Worm (Caenorhabditis elegans) whole organism, L1 larva: ENCODE data around the gene C05D12.7.

Experiments
- C04F5.9 ChIP-seq: sonication (generic microtip); optimal IDR thresholded peaks from 2 replicates; lab custom pipeline; 2016; ENCODE audit warnings: missing genetic modification characterization, missing compliant biosample characterization
- C16A3.4 ChIP-seq: fragments of 150-350 bp; optimal IDR thresholded peaks from 2 replicates; lab custom pipeline; 2014; ENCODE audit warnings: missing biosample characterization, missing genetic modification characterization
- C34B4.2 ChIP-seq: sonication (generic microtip); optimal IDR thresholded peaks from 2 replicates; lab custom pipeline; 2017; ENCODE audit warnings: mild to moderate bottlenecking, missing genetic modification characterization, missing compliant biosample characterization
- aha-1 ChIP-seq: fragments of 150-350 bp; optimal IDR thresholded peaks from 2 replicates; lab custom pipeline; 2014; ENCODE audit warnings: missing biosample characterization, missing genetic modification characterization
- alr-1 ChIP-seq: fragments of 200-800 bp; sonication (Bioruptor generic); optimal IDR thresholded peaks from 2 replicates; lab custom pipeline; 2018; ENCODE audit warnings: borderline replicate concordance, mild to moderate bottlenecking, missing genetic modification characterization, missing compliant biosample characterization
- aly-2 ChIP-seq: fragments of 150-350 bp; optimal IDR thresholded peaks from 2 replicates; lab custom pipeline; 2014; ENCODE audit warnings: missing biosample characterization, missing genetic modification characterization
- blmp-1 ChIP-seq: fragments of 150-350 bp; optimal IDR thresholded peaks from 2 replicates; lab custom pipeline; 2014; ENCODE audit warnings: missing biosample characterization, missing genetic modification characterization
- ceh-8 ChIP-seq: fragments of 200-800 bp; sonication (Bioruptor generic); optimal IDR thresholded peaks from 2 replicates; lab custom pipeline; 2018; ENCODE audit warnings: mild to moderate bottlenecking, missing genetic modification characterization, moderate library complexity, missing compliant biosample characterization
- ceh-82 ChIP-seq, 3 experiments: fragments of 150-350 bp in 1 of 3; sonication (generic microtip) in 2 of 3; optimal IDR thresholded peaks; 2 replicates each; lab custom pipeline; 2014 to 2017; ENCODE audit warnings: missing biosample characterization in 3 of 3, missing genetic modification characterization in 3 of 3
- ceh-90 ChIP-seq: sonication (generic microtip); optimal IDR thresholded peaks from 2 replicates; lab custom pipeline; 2016; ENCODE audit warnings: missing genetic modification characterization, missing compliant biosample characterization
- ces-1 ChIP-seq: fragments of 150-350 bp; optimal IDR thresholded peaks from 2 replicates; lab custom pipeline; 2014; ENCODE audit warnings: missing biosample characterization, missing genetic modification reagents, missing genetic modification characterization
- dsc-1 ChIP-seq: sonication (generic microtip); optimal IDR thresholded peaks from 2 replicates; lab custom pipeline; 2016; ENCODE audit warnings: mild to moderate bottlenecking, missing genetic modification characterization, missing compliant biosample characterization
- elt-2 ChIP-seq: sonication (generic microtip); optimal IDR thresholded peaks from 2 replicates; lab custom pipeline; 2016; ENCODE audit warnings: missing genetic modification characterization, mild to moderate bottlenecking, inconsistent platforms, missing compliant biosample characterization, missing genetic modification reagents
- elt-3 ChIP-seq, 6 experiments: fragments of 150-350 bp in 1 of 6; sonication (generic microtip); optimal IDR thresholded peaks; 2 replicates each; lab custom pipeline; 2017 to 2018; ENCODE audit warnings: missing biosample characterization in 6 of 6, missing genetic modification characterization in 6 of 6, inconsistent platforms in 1 of 6
- ets-5 ChIP-seq: fragments of 200-800 bp; sonication (Bioruptor generic); IDR thresholded peaks from 2 replicates; pipeline ENCODE4 v1.3.6; 2022; ENCODE audit warnings: missing genetic modification characterization, missing compliant biosample characterization
- fkh-10 ChIP-seq: sonication (generic microtip); optimal IDR thresholded peaks from 2 replicates; lab custom pipeline; 2017; ENCODE audit warnings: missing biosample characterization, missing genetic modification reagents, missing genetic modification characterization
- fkh-4 ChIP-seq: sonication (generic microtip); optimal IDR thresholded peaks from 2 replicates; lab custom pipeline; 2016; ENCODE audit warnings: missing compliant biosample characterization, missing genetic modification characterization, borderline replicate concordance
- fkh-8 ChIP-seq: sonication (generic microtip); optimal IDR thresholded peaks from 2 replicates; lab custom pipeline; 2016; ENCODE audit warnings: mild to moderate bottlenecking, missing genetic modification characterization, missing compliant biosample characterization
- fos-1 ChIP-seq: fragments of 150-350 bp; optimal IDR thresholded peaks from 2 replicates; lab custom pipeline; 2014; ENCODE audit warnings: missing biosample characterization, missing genetic modification characterization
- hlh-17 ChIP-seq: fragments of 200-800 bp; sonication (Bioruptor generic); optimal IDR thresholded peaks from 2 replicates; lab custom pipeline; 2018; ENCODE audit warnings: missing genetic modification characterization, mild to moderate bottlenecking, missing compliant biosample characterization, moderate library complexity, borderline replicate concordance
- hlh-4 ChIP-seq: sonication (generic microtip); optimal IDR thresholded peaks from 2 replicates; lab custom pipeline; 2016; ENCODE audit warnings: mild to moderate bottlenecking, missing genetic modification characterization, missing compliant biosample characterization
- hpl-2 ChIP-seq: fragments of 150-350 bp; optimal IDR thresholded peaks from 2 replicates; lab custom pipeline; 2014; ENCODE audit warnings: missing biosample characterization, missing genetic modification reagents, missing genetic modification characterization
- isw-1 ChIP-seq: fragments of 200-800 bp; sonication (Bioruptor generic); IDR thresholded peaks from 2 replicates; pipeline ENCODE4 v1.3.6; 2022; ENCODE audit warnings: missing genetic modification characterization, missing compliant biosample characterization
- jun-1 ChIP-seq: fragments of 150-350 bp; optimal IDR thresholded peaks from 2 replicates; lab custom pipeline; 2014; ENCODE audit warnings: missing biosample characterization, missing genetic modification reagents, missing genetic modification characterization
- lin-35 ChIP-seq, 2 experiments: fragments of 150-350 bp; optimal IDR thresholded peaks; 2 replicates each; lab custom pipeline; 2014; ENCODE audit warnings: missing biosample characterization in 2 of 2, missing genetic modification characterization in 2 of 2, missing genetic modification reagents in 2 of 2
- lin-39 ChIP-seq: fragments of 150-350 bp; optimal IDR thresholded peaks from 2 replicates; lab custom pipeline; 2014; ENCODE audit warnings: missing biosample characterization, missing genetic modification reagents, missing genetic modification characterization
- lsy-2 ChIP-seq, 2 experiments: fragments of 150-350 bp; optimal IDR thresholded peaks; 2 replicates each; lab custom pipeline; 2014; ENCODE audit warnings: missing biosample characterization in 2 of 2, missing genetic modification characterization in 2 of 2
- mdl-1 ChIP-seq, 2 experiments: fragments of 150-350 bp; optimal IDR thresholded peaks; 2 replicates each; lab custom pipeline; 2014 to 2017; ENCODE audit warnings: missing biosample characterization in 2 of 2, missing genetic modification characterization in 2 of 2, inconsistent platforms in 1 of 2
- mef-2 ChIP-seq: fragments of 150-350 bp; optimal IDR thresholded peaks from 2 replicates; lab custom pipeline; 2014; ENCODE audit warnings: missing biosample characterization, missing genetic modification characterization
- mep-1 ChIP-seq: fragments of 150-350 bp; optimal IDR thresholded peaks from 2 replicates; lab custom pipeline; 2014; ENCODE audit warnings: missing biosample characterization, missing genetic modification characterization
- nhr-11 ChIP-seq: fragments of 150-350 bp; optimal IDR thresholded peaks from 2 replicates; lab custom pipeline; 2014; ENCODE audit warnings: missing biosample characterization, missing genetic modification characterization
- nhr-12 ChIP-seq: sonication (generic microtip); optimal IDR thresholded peaks from 2 replicates; lab custom pipeline; 2017; ENCODE audit warnings: missing biosample characterization, missing genetic modification characterization
- nhr-20 ChIP-seq: sonication (generic microtip); optimal IDR thresholded peaks from 2 replicates; lab custom pipeline; 2016; ENCODE audit warnings: mild to moderate bottlenecking, missing genetic modification characterization, missing compliant biosample characterization
- nhr-237 ChIP-seq: fragments of 150-350 bp; optimal IDR thresholded peaks from 2 replicates; lab custom pipeline; 2014; ENCODE audit warnings: missing biosample characterization, missing genetic modification characterization
- nhr-47 ChIP-seq: sonication (generic microtip); optimal IDR thresholded peaks from 2 replicates; lab custom pipeline; 2016; ENCODE audit warnings: mild to moderate bottlenecking, missing genetic modification characterization, moderate library complexity, missing compliant biosample characterization
- nhr-76 ChIP-seq: sonication (generic microtip); optimal IDR thresholded peaks from 2 replicates; lab custom pipeline; 2017; ENCODE audit warnings: missing biosample characterization, missing genetic modification characterization
- nhr-77 ChIP-seq: fragments of 150-350 bp; optimal IDR thresholded peaks from 2 replicates; lab custom pipeline; 2014; ENCODE audit warnings: missing biosample characterization, missing genetic modification characterization
- nhr-85 ChIP-seq: sonication (generic microtip); peaks from one replicate; lab custom pipeline; 2016; ENCODE audit warnings: missing genetic modification characterization, inconsistent platforms, missing compliant biosample characterization
- pqm-1 ChIP-seq: sonication (generic microtip); optimal IDR thresholded peaks from 3 replicates; lab custom pipeline; 2017; ENCODE audit warnings: missing biosample characterization, missing genetic modification characterization
- skn-1 ChIP-seq: fragments of 150-350 bp; optimal IDR thresholded peaks from 2 replicates; lab custom pipeline; 2014; ENCODE audit warnings: missing biosample characterization, missing genetic modification characterization
- snpc-4 ChIP-seq: fragments of 150-350 bp; optimal IDR thresholded peaks from 2 replicates; lab custom pipeline; 2014; ENCODE audit warnings: missing biosample characterization, missing genetic modification characterization
- snu-23 ChIP-seq: sonication (generic microtip); optimal IDR thresholded peaks from 2 replicates; lab custom pipeline; 2016; ENCODE audit warnings: missing genetic modification characterization, missing compliant biosample characterization
- tlp-1 ChIP-seq: fragments of 150-350 bp; optimal IDR thresholded peaks from 2 replicates; lab custom pipeline; 2014; ENCODE audit warnings: missing biosample characterization, missing genetic modification characterization
- unc-130 ChIP-seq: fragments of 150-350 bp; optimal IDR thresholded peaks from 2 replicates; lab custom pipeline; 2017; ENCODE audit warnings: missing biosample characterization, missing genetic modification characterization, inconsistent platforms
- unc-30 ChIP-seq: sonication (generic microtip); optimal IDR thresholded peaks from 2 replicates; lab custom pipeline; 2017; ENCODE audit warnings: missing biosample characterization, missing genetic modification characterization
- unc-62 ChIP-seq: fragments of 150-350 bp; optimal IDR thresholded peaks from 2 replicates; lab custom pipeline; 2014; ENCODE audit warnings: missing biosample characterization, missing genetic modification reagents, missing genetic modification characterization
- unc-86 ChIP-seq: sonication (generic microtip); optimal IDR thresholded peaks from 2 replicates; lab custom pipeline; 2016; ENCODE audit warnings: missing genetic modification characterization, missing compliant biosample characterization
- vab-15 ChIP-seq: sonication (generic microtip); optimal IDR thresholded peaks from 2 replicates; lab custom pipeline; 2017; ENCODE audit warnings: missing genotype, mild to moderate bottlenecking, missing genetic modification characterization, missing compliant biosample characterization
- xbp-1 ChIP-seq: sonication (generic microtip); optimal IDR thresholded peaks from 2 replicates; lab custom pipeline; 2016; ENCODE audit warnings: missing genetic modification characterization, missing compliant biosample characterization
- zag-1 ChIP-seq: fragments of 150-350 bp; optimal IDR thresholded peaks from 2 replicates; lab custom pipeline; 2014; ENCODE audit warnings: missing biosample characterization, missing genetic modification characterization
- ztf-4 ChIP-seq: fragments of 150-350 bp; optimal IDR thresholded peaks from 2 replicates; lab custom pipeline; 2014; ENCODE audit warnings: missing biosample characterization, missing genetic modification characterization

Gene C05D12.7

ce11 chrII:11452498-11453005 is 42.7 kb downstream of the C05D12.7 start, which contains the start of gene rsp-2:
Gene rsp-2, minus strand, starts transcription at chrII:11452955.
- TF ChIP-seq ceh-90 (tag; lab: Kevin White, UChicago) (no peak), aha-1 (tag; lab: Kevin White, UChicago) (no peak), pqm-1 (tag; lab: Kevin White, UChicago) (no peak), snu-23 (GFP tag; lab: Kevin White, UChicago) (no peak), nhr-237 (tag; lab: Kevin White, UChicago) (no peak), fkh-10 (GFP tag; lab: Kevin White, UChicago) (no peak), unc-30 (tag; lab: Kevin White, UChicago) (no peak), zag-1 (tag; lab: Kevin White, UChicago) (no peak), mef-2 (tag; lab: Kevin White, UChicago) (no peak), unc-62 (GFP tag; lab: Kevin White, UChicago) (no peak), tlp-1 (tag; lab: Kevin White, UChicago) (no peak), unc-130 (tag; lab: Kevin White, UChicago) (no peak)

- TF ChIP-seq ztf-4 (tag; lab: Kevin White, UChicago), result peak; percentile 84
- peak; percentile 89 for TF ChIP-seq dsc-1 (tag; lab: Kevin White, UChicago)
- peak; percentile 67 for TF ChIP-seq vab-15 (tag; lab: Kevin White, UChicago)
- peak; percentile 87 for TF ChIP-seq isw-1 (GFP tag; lab: Robert Waterston, UW)
- TF ChIP-seq lsy-2 (tag; optimal IDR thresholded peaks at IDR 0.05; lab: Kevin White, UChicago), result peak; percentile 91 to 94
- peak; percentile 27 for TF ChIP-seq blmp-1
- no peak for TF ChIP-seq nhr-76 (tag; lab: Kevin White, UChicago)
- TF ChIP-seq aha-1 (tag; lab: Kevin White, UChicago), result peak; percentile 17
- peak; percentile 80 for TF ChIP-seq hpl-2
- no peak for TF ChIP-seq C34B4.2 (tag; lab: Kevin White, UChicago)
- TF ChIP-seq C04F5.9, result peak; percentile 82
- TF ChIP-seq elt-2 (tag; lab: Kevin White, UChicago), result peak; percentile 76
- TF ChIP-seq ces-1, result no peak
- TF ChIP-seq fkh-4 (tag; lab: Kevin White, UChicago), result peak; percentile 29
- peak; percentile 95 for TF ChIP-seq C16A3.4
- peak; percentile 83 for TF ChIP-seq skn-1 (tag; lab: Kevin White, UChicago)
- TF ChIP-seq hlh-4 (tag; lab: Kevin White, UChicago), result no peak
- peak; percentile 91 for TF ChIP-seq jun-1 (tag; lab: Kevin White, UChicago)
- TF ChIP-seq nhr-11 (tag; lab: Kevin White, UChicago), result peak; percentile 46
- peak in 1 of 2 experiments; percentile 85 for TF ChIP-seq mdl-1 (tag; optimal IDR thresholded peaks at IDR 0.05; lab: Kevin White, UChicago)
- TF ChIP-seq hlh-17 (GFP tag; lab: Kevin White, UChicago), result no peak
- TF ChIP-seq nhr-20 (tag; lab: Kevin White, UChicago), result peak; percentile 94
- peak in 4 of 6 experiments; percentile 24 to 96 (median 67) for TF ChIP-seq elt-3 (tag; optimal IDR thresholded peaks at IDR 0.05; lab: Kevin White, UChicago)
- no peak for TF ChIP-seq unc-62 (GFP tag; lab: Kevin White, UChicago)
- TF ChIP-seq lin-39 (tag; lab: Kevin White, UChicago), result peak; percentile 42
- TF ChIP-seq aly-2 (tag; lab: Kevin White, UChicago), result peak; percentile 65
- TF ChIP-seq lin-35 (GFP tag; optimal IDR thresholded peaks at IDR 0.05; lab: Kevin White, UChicago), result peak; percentile 90 to 94
- TF ChIP-seq nhr-12 (tag; lab: Kevin White, UChicago), result no peak
- peak; percentile 92 to 95 (median 94) for TF ChIP-seq ceh-82 (tag; optimal IDR thresholded peaks at IDR 0.05; lab: Kevin White, UChicago)
- peak; percentile 84 for TF ChIP-seq mep-1 (tag; lab: Kevin White, UChicago)
- TF ChIP-seq ets-5, result no peak
- TF ChIP-seq ceh-8 (GFP tag; lab: Kevin White, UChicago), result peak; percentile 55
- TF ChIP-seq fos-1 (tag; lab: Kevin White, UChicago), result peak; percentile 78
- TF ChIP-seq nhr-85 (tag; lab: Kevin White, UChicago), result peak; percentile 92
- peak; percentile 78 for TF ChIP-seq nhr-77 (tag; lab: Kevin White, UChicago)
- TF ChIP-seq unc-86 (tag; lab: Kevin White, UChicago), result peak; percentile 83
- peak; percentile 81 for TF ChIP-seq snpc-4 (tag; lab: Kevin White, UChicago)
- TF ChIP-seq alr-1, result no peak
- peak; percentile 90 for TF ChIP-seq xbp-1
- TF ChIP-seq nhr-47 (tag; lab: Kevin White, UChicago), result peak; percentile 91
- TF ChIP-seq zag-1 (tag; lab: Kevin White, UChicago), result no peak
- peak; percentile 79 for TF ChIP-seq fkh-8 (tag; lab: Kevin White, UChicago)
Observed at ce11 chrII:11453025-11453424, 43.1 kb downstream of the C05D12.7 start, which contains the start of gene rsp-1. Gene rsp-1, plus strand, starts transcription at chrII:11453362.
